Fruit fly (Drosophila melanogaster) whole organism, embryonic: Measurements from ENCODE around the gene swa.

Source experiments
- Abd-B ChIP-seq: fragments of 200-800 bp; sonication (Bioruptor generic); optimal IDR thresholded peaks from 2 replicates; lab custom pipeline; 2018; ENCODE audit warnings: missing biosample characterization, mild to moderate bottlenecking, missing genetic modification characterization, moderate library complexity
- CG10321 ChIP-seq: fragments of 200-800 bp; sonication (Bioruptor generic); IDR thresholded peaks from 2 replicates; pipeline ENCODE4 v1.3.6; 2022; ENCODE audit warnings: missing biosample characterization, missing genetic modification characterization
- CG10462 ChIP-seq: fragments of 200-800 bp; sonication (Bioruptor generic); optimal IDR thresholded peaks from 2 replicates; lab custom pipeline; 2016; ENCODE audit warnings: missing biosample characterization, missing genetic modification characterization
- CG10543 ChIP-seq: fragments of 200-800 bp; sonication (Bioruptor generic); optimal IDR thresholded peaks from 3 replicates; lab custom pipeline; 2017; ENCODE audit warnings: missing biosample characterization, mild to moderate bottlenecking, missing genetic modification characterization, moderate library complexity
- CG12155 ChIP-seq: fragments of 200-800 bp; sonication (Bioruptor generic); optimal IDR thresholded peaks from 3 replicates; lab custom pipeline; 2016; ENCODE audit warnings: missing biosample characterization, missing genetic modification characterization
- CG13894 ChIP-seq: fragments of 200-800 bp; sonication (Bioruptor generic); optimal IDR thresholded peaks from 3 replicates; lab custom pipeline; 2018; ENCODE audit warnings: missing biosample characterization, mild to moderate bottlenecking, missing genetic modification characterization, moderate library complexity
- CG14667 ChIP-seq: fragments of 200-800 bp; sonication (Bioruptor generic); IDR thresholded peaks from 2 replicates; pipeline ENCODE4 v1.3.6; 2022; ENCODE audit warnings: missing biosample characterization, missing genetic modification characterization
- CG14860 ChIP-seq: fragments of 200-800 bp; sonication (Bioruptor generic); IDR thresholded peaks from 3 replicates; pipeline ENCODE4 v1.3.6; 2022; ENCODE audit warnings: missing biosample characterization, missing genetic modification characterization; ENCODE audit not compliant: partially characterized antibody
- CG16813 ChIP-seq: fragments of 200-800 bp; sonication (Bioruptor generic); IDR thresholded peaks from 3 replicates; pipeline ENCODE4 v1.3.6; 2022; ENCODE audit warnings: missing biosample characterization, missing genetic modification characterization; ENCODE audit not compliant: partially characterized antibody
- CG17802 ChIP-seq: fragments of 200-800 bp; sonication (Bioruptor generic); optimal IDR thresholded peaks from 2 replicates; lab custom pipeline; 2018; ENCODE audit warnings: missing biosample characterization, mild to moderate bottlenecking, missing genetic modification characterization, moderate library complexity
- CG31388 ChIP-seq: fragments of 200-800 bp; sonication (Bioruptor generic); optimal IDR thresholded peaks from 2 replicates; lab custom pipeline; 2016; ENCODE audit warnings: missing biosample characterization, missing genetic modification characterization
- CG32767 ChIP-seq: fragments of 200-800 bp; sonication (Bioruptor generic); IDR thresholded peaks from 2 replicates; pipeline ENCODE4 v1.3.6; 2022; ENCODE audit warnings: missing biosample characterization, missing genetic modification characterization
- CG33557 ChIP-seq: fragments of 200-800 bp; sonication (Bioruptor generic); optimal IDR thresholded peaks from 2 replicates; lab custom pipeline; 2019; ENCODE audit warnings: missing biosample characterization, mild to moderate bottlenecking, missing genetic modification characterization, moderate library complexity
- CG5180 ChIP-seq: fragments of 200-800 bp; sonication (Bioruptor generic); optimal IDR thresholded peaks from 3 replicates; lab custom pipeline; 2017; ENCODE audit warnings: missing biosample characterization, missing genetic modification characterization, mild to moderate bottlenecking, moderate library complexity, missing genetic modification reagents
- CG6272 ChIP-seq: fragments of 200-800 bp; sonication (Bioruptor generic); IDR thresholded peaks from 2 replicates; pipeline ENCODE4 v1.3.6; 2022; ENCODE audit warnings: missing biosample characterization, missing genetic modification characterization
- CG7357 ChIP-seq: fragments of 200-800 bp; sonication (Bioruptor generic); IDR thresholded peaks from 3 replicates; pipeline ENCODE4 v1.3.6; 2022; ENCODE audit warnings: missing biosample characterization, missing genetic modification characterization
- CG7372 ChIP-seq: fragments of 200-800 bp; sonication (Bioruptor generic); IDR thresholded peaks from 2 replicates; pipeline ENCODE4 v1.3.6; 2022; ENCODE audit warnings: missing biosample characterization, missing genetic modification characterization
- CG8281 ChIP-seq: fragments of 200-800 bp; sonication (Bioruptor generic); optimal IDR thresholded peaks from 2 replicates; lab custom pipeline; 2018; ENCODE audit warnings: missing biosample characterization, mild to moderate bottlenecking, missing genetic modification characterization, moderate library complexity
- CG9437 ChIP-seq: fragments of 200-800 bp; sonication (Bioruptor generic); optimal IDR thresholded peaks from 2 replicates; lab custom pipeline; 2018; ENCODE audit warnings: missing biosample characterization, mild to moderate bottlenecking, missing genetic modification characterization
- CG9609 ChIP-seq: fragments of 200-800 bp; sonication (Bioruptor generic); optimal IDR thresholded peaks from 3 replicates; lab custom pipeline; 2016; ENCODE audit warnings: missing biosample characterization, missing genetic modification characterization
- CG9797 ChIP-seq: fragments of 200-800 bp; sonication (Bioruptor generic); optimal IDR thresholded peaks from 3 replicates; lab custom pipeline; 2018; ENCODE audit warnings: missing biosample characterization, mild to moderate bottlenecking, missing genetic modification characterization
- CG9876 ChIP-seq: fragments of 200-800 bp; sonication (Bioruptor generic); optimal IDR thresholded peaks from 2 replicates; lab custom pipeline; 2016; ENCODE audit warnings: missing biosample characterization, missing genetic modification characterization
- Dek ChIP-seq: fragments of 200-800 bp; sonication (Bioruptor generic); optimal IDR thresholded peaks from 3 replicates; lab custom pipeline; 2019; ENCODE audit warnings: missing biosample characterization, mild to moderate bottlenecking, missing genetic modification characterization, moderate library complexity
- Dfd ChIP-seq, 2 experiments: fragments of >200 bp; optimal IDR thresholded peaks; 2 replicates each; lab custom pipeline; 2017; ENCODE audit warnings: missing biosample characterization in 2 of 2, missing genetic modification characterization in 2 of 2
- Opbp ChIP-seq: fragments of 200-800 bp; sonication (Bioruptor generic); IDR thresholded peaks from 3 replicates; pipeline ENCODE4 v1.3.6; 2022; ENCODE audit warnings: missing biosample characterization, missing genetic modification characterization; ENCODE audit not compliant: partially characterized antibody
- Spps ChIP-seq: fragments of 200-800 bp; sonication (Bioruptor generic); optimal IDR thresholded peaks from 2 replicates; lab custom pipeline; 2018; ENCODE audit warnings: missing biosample characterization, mild to moderate bottlenecking, missing genetic modification characterization
- Sry-β ChIP-seq: fragments of 200-800 bp; sonication (Bioruptor generic); optimal IDR thresholded peaks from 2 replicates; lab custom pipeline; 2018; ENCODE audit warnings: missing biosample characterization, mild to moderate bottlenecking, missing genetic modification characterization, moderate library complexity
- Stat92E ChIP-seq, 3 experiments: fragments of >200 bp in 2 of 3; fragments of 200-800 bp in 1 of 3; sonication (Bioruptor generic) in 1 of 3; optimal IDR thresholded peaks; 2 replicates each; lab custom pipeline; 2017 to 2019; ENCODE audit warnings: missing biosample characterization in 3 of 3, missing genetic modification characterization in 3 of 3, mild to moderate bottlenecking in 1 of 3, moderate library complexity in 1 of 3
- ase ChIP-seq: fragments of 200-800 bp; sonication (Bioruptor generic); IDR thresholded peaks from 3 replicates; pipeline ENCODE4 v1.3.6; 2022; ENCODE audit warnings: missing biosample characterization, missing genetic modification characterization
- bowl ChIP-seq: fragments of 200-800 bp; sonication (Bioruptor generic); IDR thresholded peaks from 2 replicates; pipeline ENCODE4 v1.3.6; 2022; ENCODE audit warnings: missing biosample characterization, missing genetic modification characterization
- bsh ChIP-seq, 2 experiments: fragments of 200-800 bp; sonication (Bioruptor generic); optimal IDR thresholded peaks; 2 replicates each; lab custom pipeline; 2017 to 2018; ENCODE audit warnings: mild to moderate bottlenecking in 2 of 2, missing biosample characterization in 2 of 2, missing genetic modification characterization in 2 of 2, moderate library complexity in 1 of 2
- dimm ChIP-seq: fragments of 200-800 bp; sonication (Bioruptor generic); IDR thresholded peaks from 2 replicates; pipeline ENCODE4 v1.3.6; 2022; ENCODE audit warnings: missing biosample characterization, missing genetic modification characterization
- gt ChIP-seq: fragments of 200-800 bp; sonication (Bioruptor generic); IDR thresholded peaks from 2 replicates; pipeline ENCODE4 v1.3.6; 2022; ENCODE audit warnings: missing biosample characterization, missing genetic modification characterization
- hkb ChIP-seq, 2 experiments: fragments of 200-800 bp in 1 of 2; fragments of >200 bp in 1 of 2; sonication (Bioruptor generic) in 1 of 2; IDR thresholded peaks in 1 of 2; optimal IDR thresholded peaks in 1 of 2; 2 replicates each; pipeline versions ENCODE4 v1.3.6 to Lab custom; 2017 to 2022; ENCODE audit warnings: missing biosample characterization in 1 of 2, missing genetic modification characterization in 1 of 2
- jumu ChIP-seq: fragments of 200-800 bp; sonication (Bioruptor generic); optimal IDR thresholded peaks from 3 replicates; lab custom pipeline; 2016; ENCODE audit warnings: missing biosample characterization, missing genetic modification characterization
- klu ChIP-seq: fragments of 200-800 bp; sonication (Bioruptor generic); IDR thresholded peaks from 2 replicates; pipeline ENCODE4 v1.3.6; 2022; ENCODE audit warnings: missing biosample characterization, missing genetic modification characterization
- nau ChIP-seq: fragments of 200-800 bp; sonication (Bioruptor generic); optimal IDR thresholded peaks from 3 replicates; lab custom pipeline; 2017; ENCODE audit warnings: missing biosample characterization, mild to moderate bottlenecking, missing genetic modification characterization, missing genetic modification reagents
- pzg ChIP-seq: fragments of 200-800 bp; sonication (Bioruptor generic); optimal IDR thresholded peaks from 3 replicates; lab custom pipeline; 2018; ENCODE audit warnings: missing biosample characterization, mild to moderate bottlenecking, missing genetic modification characterization, moderate library complexity
- ranshi ChIP-seq: fragments of 200-800 bp; sonication (Bioruptor generic); IDR thresholded peaks from 2 replicates; pipeline ENCODE4 v1.3.6; 2022; ENCODE audit warnings: missing biosample characterization, missing genetic modification characterization
- sr ChIP-seq: fragments of 200-800 bp; sonication (Bioruptor generic); IDR thresholded peaks from 3 replicates; pipeline ENCODE4 v1.3.6; 2022; ENCODE audit warnings: missing biosample characterization, missing genetic modification characterization
- stwl ChIP-seq: fragments of 200-800 bp; sonication (Bioruptor generic); optimal IDR thresholded peaks from 3 replicates; lab custom pipeline; 2018; ENCODE audit warnings: missing biosample characterization, mild to moderate bottlenecking, missing genetic modification characterization, moderate library complexity
- trem ChIP-seq: fragments of 200-800 bp; optimal IDR thresholded peaks from 3 replicates; lab custom pipeline; 2019; ENCODE audit warnings: missing biosample characterization, mild to moderate bottlenecking, missing genetic modification characterization, moderate library complexity
- trh ChIP-seq: fragments of 200-800 bp; sonication (Bioruptor generic); optimal IDR thresholded peaks from 2 replicates; lab custom pipeline; 2016; ENCODE audit warnings: missing biosample characterization, missing genetic modification characterization
- tx ChIP-seq: fragments of 200-800 bp; sonication (Bioruptor generic); optimal IDR thresholded peaks from 2 replicates; lab custom pipeline; 2016; ENCODE audit warnings: missing biosample characterization, missing genetic modification characterization
- unpg ChIP-seq: fragments of 200-800 bp; sonication (Bioruptor generic); optimal IDR thresholded peaks from 3 replicates; lab custom pipeline; 2018; ENCODE audit warnings: missing biosample characterization, mild to moderate bottlenecking, missing genetic modification characterization, moderate library complexity
- vfl ChIP-seq: fragments of 200-800 bp; sonication (Bioruptor generic); optimal IDR thresholded peaks from 2 replicates; lab custom pipeline; 2016; ENCODE audit warnings: missing biosample characterization, missing genetic modification characterization
- zen ChIP-seq: fragments of 200-800 bp; sonication (Bioruptor generic); optimal IDR thresholded peaks from 3 replicates; lab custom pipeline; 2018; ENCODE audit warnings: missing biosample characterization, mild to moderate bottlenecking, missing genetic modification characterization, moderate library complexity
- zfh1 ChIP-seq: fragments of 200-800 bp; sonication (Bioruptor generic); IDR thresholded peaks from 3 replicates; pipeline ENCODE4 v1.3.6; 2022; ENCODE audit warnings: missing biosample characterization, missing genetic modification characterization

The swa gene

DNA sequence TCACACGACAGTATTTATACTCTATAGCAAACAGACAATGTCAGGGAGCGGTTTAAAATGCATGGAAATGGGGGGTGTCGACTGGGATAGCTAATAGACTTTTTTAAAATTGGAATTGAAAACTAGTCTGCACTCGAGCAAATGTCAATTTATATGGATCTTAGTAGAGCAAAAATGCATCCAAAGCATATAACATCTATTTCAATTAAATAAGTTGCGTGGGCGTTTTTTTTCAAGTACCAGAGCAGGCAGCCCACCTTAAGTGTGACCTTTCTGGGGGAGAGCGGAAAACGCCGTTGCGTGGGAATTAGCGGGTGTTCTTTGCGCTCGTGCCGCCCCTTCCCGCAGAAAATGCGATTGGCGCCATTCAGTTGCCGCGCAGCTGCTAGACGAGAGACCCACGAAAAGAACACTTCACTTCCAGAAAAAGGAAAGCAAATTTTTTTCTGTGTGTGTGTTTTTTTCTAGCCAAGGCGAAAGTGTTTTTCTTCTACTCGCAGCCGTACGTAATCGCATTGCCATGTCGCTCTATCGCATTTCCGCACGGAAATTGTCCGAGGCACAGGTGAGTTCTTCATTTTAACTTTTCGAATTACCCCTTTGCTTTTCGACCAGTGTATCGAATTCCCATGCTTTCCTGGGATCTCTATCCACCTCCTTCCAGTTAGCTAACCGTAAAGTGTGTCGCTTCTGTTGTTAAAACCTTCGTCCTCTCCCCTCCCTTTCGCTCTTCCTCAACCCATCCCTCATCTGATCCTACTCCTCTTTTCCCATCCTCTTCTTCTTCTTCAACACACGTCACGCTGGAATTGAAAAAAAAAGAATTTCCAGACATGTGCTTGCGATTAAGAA, 13.4 kb downstream of the swa start (continued):
- no peak for TF ChIP-seq CG14860 (GFP tag; lab: Robert Waterston, UW)
- no peak for TF ChIP-seq zen (tag; lab: Kevin White, UChicago)
- TF ChIP-seq trh: no peak
- no peak for TF ChIP-seq unpg (GFP tag; lab: Kevin White, UChicago)
- peak; percentile 21 for TF ChIP-seq trem (tag; lab: Kevin White, UChicago)
- no peak for TF ChIP-seq CG13894 (tag; lab: Kevin White, UChicago)
- TF ChIP-seq CG31388 (GFP tag; lab: Kevin White, UChicago): no peak
- TF ChIP-seq zfh1 (GFP tag; lab: Robert Waterston, UW): 0 out of 3 replicates have a peak, but pooled peaks have one; percentile 24
- peak; percentile 84 for TF ChIP-seq CG9797 (GFP tag; lab: Kevin White, UChicago)
- TF ChIP-seq Sry-β (GFP tag; lab: Kevin White, UChicago): no peak
- TF ChIP-seq bsh (GFP tag; optimal IDR thresholded peaks at IDR 0.05; lab: Kevin White, UChicago): peak in 1 of 2 experiments; percentile 12
- TF ChIP-seq CG14667 (GFP tag; lab: Robert Waterston, UW): no peak
- TF ChIP-seq pzg: peak; percentile 74
- TF ChIP-seq CG7357 (GFP tag; lab: Robert Waterston, UW): no peak
- TF ChIP-seq stwl (tag; lab: Kevin White, UChicago): peak; percentile 60
- TF ChIP-seq jumu (GFP tag; lab: Kevin White, UChicago): no peak
- peak; percentile 49 for TF ChIP-seq hkb (optimal IDR thresholded peaks at IDR 0.05; lab: Kevin White, UChicago)
- peak; percentile 39; the same call in 1 of the 2 replicates for TF ChIP-seq hkb (GFP tag; IDR thresholded peaks at IDR 0.05; lab: Robert Waterston, UW)
- no peak for TF ChIP-seq CG5180
- no peak for TF ChIP-seq Dfd (GFP tag; optimal IDR thresholded peaks at IDR 0.05; lab: Kevin White, UChicago)
- TF ChIP-seq ase (GFP tag; lab: Robert Waterston, UW): no peak
- TF ChIP-seq CG7372 (GFP tag; lab: Robert Waterston, UW): no peak
- peak; percentile 36 for TF ChIP-seq nau (GFP tag; lab: Kevin White, UChicago)
- no peak for TF ChIP-seq Spps (tag; lab: Kevin White, UChicago)
- TF ChIP-seq Dek (tag; lab: Kevin White, UChicago): no peak
- no peak for TF ChIP-seq Stat92E (GFP tag; optimal IDR thresholded peaks at IDR 0.05; lab: Kevin White, UChicago)
- TF ChIP-seq CG9876 (GFP tag; lab: Kevin White, UChicago): no peak
- no peak for TF ChIP-seq CG8281 (tag; lab: Kevin White, UChicago)
- TF ChIP-seq ranshi: no peak; the same call in 1 of the 2 replicates
- TF ChIP-seq CG10321 (GFP tag; lab: Robert Waterston, UW): no peak
- TF ChIP-seq dimm: no peak
- no peak for TF ChIP-seq CG17802
- no peak for TF ChIP-seq CG12155
- TF ChIP-seq CG32767 (GFP tag; lab: Robert Waterston, UW): 0 out of 2 replicates have a peak, but pooled peaks have one; percentile 29
- TF ChIP-seq sr (GFP tag; lab: Robert Waterston, UW): peak; percentile 84
- TF ChIP-seq gt (GFP tag; lab: Robert Waterston, UW): no peak
- TF ChIP-seq CG16813: no peak
- TF ChIP-seq klu (GFP tag; lab: Robert Waterston, UW): peak; percentile 87; the same call in 1 of the 2 replicates
- peak; percentile 21 for TF ChIP-seq CG9437 (GFP tag; lab: Kevin White, UChicago)
- TF ChIP-seq vfl: no peak
- TF ChIP-seq Abd-B (GFP tag; lab: Kevin White, UChicago): peak; percentile 3
- TF ChIP-seq CG10543 (GFP tag; lab: Kevin White, UChicago): peak; percentile 63
- TF ChIP-seq bowl (GFP tag; lab: Robert Waterston, UW): no peak
- TF ChIP-seq CG6272: no peak
- no peak for TF ChIP-seq CG9609 (GFP tag; lab: Kevin White, UChicago)
- no peak; the same call in 2 of the 3 replicates for TF ChIP-seq Opbp (GFP tag; lab: Robert Waterston, UW)
- no peak for TF ChIP-seq CG10462 (GFP tag; lab: Kevin White, UChicago)
- peak; percentile 10 for TF ChIP-seq tx
- peak; percentile 29 for TF ChIP-seq CG33557 (GFP tag; lab: Kevin White, UChicago)
